Worm (Caenorhabditis elegans) whole organism, L2 larva: Measurements from ENCODE around the gene F54E7.6.

Source experiments
- R02D3.7 ChIP-seq: fragments of 150-350 bp; optimal IDR thresholded peaks from 2 replicates; lab custom pipeline; 2014; ENCODE audit warnings: missing biosample characterization, missing genetic modification characterization
- elt-1 ChIP-seq: fragments of 150-350 bp; optimal IDR thresholded peaks from 2 replicates; lab custom pipeline; 2014; ENCODE audit warnings: missing biosample characterization, missing genetic modification characterization
- elt-3 ChIP-seq: sonication (generic microtip); optimal IDR thresholded peaks from 2 replicates; lab custom pipeline; 2017; ENCODE audit warnings: missing biosample characterization, missing genetic modification characterization
- nhr-11 ChIP-seq: fragments of 150-350 bp; optimal IDR thresholded peaks from 2 replicates; lab custom pipeline; 2014; ENCODE audit warnings: missing biosample characterization, missing genetic modification characterization
- nhr-12 ChIP-seq: fragments of 150-350 bp; optimal IDR thresholded peaks from 2 replicates; lab custom pipeline; 2014; ENCODE audit warnings: missing biosample characterization, missing genetic modification characterization
- nhr-6 ChIP-seq: fragments of 150-350 bp; optimal IDR thresholded peaks from 2 replicates; lab custom pipeline; 2014; ENCODE audit warnings: missing biosample characterization, missing genetic modification characterization

- TF ChIP-seq nhr-12 (tag; lab: Kevin White, UChicago) (no peak), nhr-6 (tag; lab: Kevin White, UChicago) (no peak), elt-1 (no peak), elt-3 (tag; lab: Kevin White, UChicago) (no peak), R02D3.7 (tag; lab: Kevin White, UChicago) (no peak), nhr-11 (tag; lab: Kevin White, UChicago) (no peak)
Observed at ce11 chrIII:5707546-5707945, 46.7 kb upstream of the F54E7.6 start.
